Worm (Caenorhabditis elegans) whole organism, L3 larva: ENCODE results near the gene adk-1.

Source experiments
- R02D3.7 ChIP-seq: fragments of 150-350 bp; optimal IDR thresholded peaks from 2 replicates; lab custom pipeline; 2014; ENCODE audit warnings: missing biosample characterization, missing genetic modification characterization
- ZK546.5 ChIP-seq: sonication (generic microtip); optimal IDR thresholded peaks from 2 replicates; lab custom pipeline; 2017; ENCODE audit warnings: missing biosample characterization, missing genetic modification characterization
- aly-2 ChIP-seq: fragments of 150-350 bp; optimal IDR thresholded peaks from 2 replicates; lab custom pipeline; 2014; ENCODE audit warnings: missing biosample characterization, missing genetic modification characterization
- ama-1 ChIP-seq: fragments of 150-350 bp; optimal IDR thresholded peaks from 2 replicates; lab custom pipeline; 2018
- ceh-16 ChIP-seq: sonication (generic microtip); optimal IDR thresholded peaks from 2 replicates; lab custom pipeline; 2017; ENCODE audit warnings: missing biosample characterization, missing genetic modification characterization
- ceh-28 ChIP-seq: fragments of 150-350 bp; optimal IDR thresholded peaks from 2 replicates; lab custom pipeline; 2014; ENCODE audit warnings: missing biosample characterization, missing genetic modification reagents, missing genetic modification characterization
- ceh-82 ChIP-seq: fragments of 150-350 bp; optimal IDR thresholded peaks from 2 replicates; lab custom pipeline; 2014; ENCODE audit warnings: missing biosample characterization, missing genetic modification characterization
- egl-27 ChIP-seq: sonication (generic microtip); optimal IDR thresholded peaks from 4 replicates; lab custom pipeline; 2017; ENCODE audit warnings: missing biosample characterization, missing genetic modification reagents, missing genetic modification characterization
- egl-5 ChIP-seq: fragments of 150-350 bp; optimal IDR thresholded peaks from 2 replicates; lab custom pipeline; 2017; ENCODE audit warnings: missing biosample characterization, missing genetic modification reagents, missing genetic modification characterization, inconsistent platforms
- elt-1 ChIP-seq: fragments of 150-350 bp; optimal IDR thresholded peaks from 2 replicates; lab custom pipeline; 2014; ENCODE audit warnings: missing biosample characterization, missing genetic modification characterization
- elt-2 ChIP-seq: sonication (generic microtip); optimal IDR thresholded peaks from 2 replicates; lab custom pipeline; 2016; ENCODE audit warnings: missing genetic modification reagents, mild to moderate bottlenecking, missing genetic modification characterization, missing compliant biosample characterization
- elt-3 ChIP-seq, 3 experiments: fragments of 150-350 bp in 1 of 3; sonication (generic microtip) in 2 of 3; optimal IDR thresholded peaks; 2 replicates in 2 of 3; 4 replicates in 1 of 3; lab custom pipeline; 2014 to 2017; ENCODE audit warnings: missing biosample characterization in 3 of 3, missing genetic modification characterization in 3 of 3
- eor-1 ChIP-seq, 2 experiments: fragments of 150-350 bp; optimal IDR thresholded peaks; 2 replicates each; lab custom pipeline; 2014 to 2018; ENCODE audit warnings: missing biosample characterization in 2 of 2, missing genetic modification characterization in 2 of 2
- fkh-10 ChIP-seq: sonication (generic microtip); optimal IDR thresholded peaks from 2 replicates; lab custom pipeline; 2017; ENCODE audit warnings: missing biosample characterization, missing genetic modification reagents, missing genetic modification characterization
- hmg-11 ChIP-seq: sonication (generic microtip); optimal IDR thresholded peaks from 2 replicates; lab custom pipeline; 2016; ENCODE audit warnings: missing genetic modification characterization, missing compliant biosample characterization
- jun-1 ChIP-seq: fragments of 150-350 bp; optimal IDR thresholded peaks from 2 replicates; lab custom pipeline; 2014; ENCODE audit warnings: missing biosample characterization, missing genetic modification reagents, missing genetic modification characterization
- lin-15B ChIP-seq: fragments of 150-350 bp; optimal IDR thresholded peaks from 2 replicates; lab custom pipeline; 2014; ENCODE audit warnings: missing biosample characterization, missing genetic modification characterization
- lsy-12 ChIP-seq: sonication (generic microtip); optimal IDR thresholded peaks from 2 replicates; lab custom pipeline; 2016; ENCODE audit warnings: mild to moderate bottlenecking, missing genetic modification characterization, missing compliant biosample characterization
- mml-1 ChIP-seq: fragments of 150-350 bp; sonication (generic microtip); optimal IDR thresholded peaks from 3 replicates; lab custom pipeline; 2014; ENCODE audit warnings: missing biosample characterization, missing genetic modification characterization
- nfya-1 ChIP-seq: sonication (generic microtip); optimal IDR thresholded peaks from 2 replicates; lab custom pipeline; 2017; ENCODE audit warnings: missing genetic modification characterization, mild to moderate bottlenecking, missing compliant biosample characterization, antibody characterized with exemption, moderate library complexity; ENCODE audit not compliant: insufficient read depth
- nhr-11 ChIP-seq: fragments of 150-350 bp; optimal IDR thresholded peaks from 2 replicates; lab custom pipeline; 2014; ENCODE audit warnings: missing biosample characterization, missing genetic modification characterization
- nhr-12 ChIP-seq: fragments of 150-350 bp; optimal IDR thresholded peaks from 2 replicates; lab custom pipeline; 2014; ENCODE audit warnings: missing biosample characterization, missing genetic modification characterization
- nhr-237 ChIP-seq: fragments of 150-350 bp; optimal IDR thresholded peaks from 2 replicates; lab custom pipeline; 2014; ENCODE audit warnings: missing biosample characterization, missing genetic modification characterization
- nhr-25 ChIP-seq: sonication (generic microtip); optimal IDR thresholded peaks from 2 replicates; lab custom pipeline; 2017; ENCODE audit warnings: missing biosample characterization, missing genetic modification characterization
- nhr-43 ChIP-seq: sonication (generic microtip); optimal IDR thresholded peaks from 2 replicates; lab custom pipeline; 2016; ENCODE audit warnings: mild to moderate bottlenecking, missing genetic modification characterization, missing compliant biosample characterization; ENCODE audit not compliant: poor library complexity, severe bottlenecking
- pqm-1 ChIP-seq: fragments of 150-350 bp; optimal IDR thresholded peaks from 2 replicates; lab custom pipeline; 2017; ENCODE audit warnings: missing biosample characterization, missing genetic modification characterization, inconsistent platforms
- sea-2 ChIP-seq: fragments of 150-350 bp; sonication (generic microtip); optimal IDR thresholded peaks from 4 replicates; lab custom pipeline; 2014; ENCODE audit warnings: missing biosample characterization, missing genetic modification reagents, missing genetic modification characterization
- skn-1 ChIP-seq: fragments of 150-350 bp; optimal IDR thresholded peaks from 2 replicates; lab custom pipeline; 2014; ENCODE audit warnings: missing biosample characterization, missing genetic modification characterization
- zag-1 ChIP-seq: fragments of 150-350 bp; optimal IDR thresholded peaks from 2 replicates; lab custom pipeline; 2014; ENCODE audit warnings: missing biosample characterization, missing genetic modification characterization
- ztf-11 ChIP-seq: fragments of 150-350 bp; optimal IDR thresholded peaks from 2 replicates; lab custom pipeline; 2014; ENCODE audit warnings: missing biosample characterization, missing genetic modification characterization
- ztf-4 ChIP-seq: fragments of 150-350 bp; optimal IDR thresholded peaks from 2 replicates; lab custom pipeline; 2014; ENCODE audit warnings: missing biosample characterization, missing genetic modification characterization

adk-1 gene

ce11 chrIV:11241368-11241767, 30.7 kb upstream of the adk-1 start, which contains the start of gene C05C12.6:
C05C12.6 (minus strand) TSS chrIV:11241468.
- TF ChIP-seq zag-1 (no peak), nfya-1 (tag; lab: Kevin White, UChicago) (no peak), nhr-237 (tag; lab: Kevin White, UChicago) (no peak), nhr-12 (tag; lab: Kevin White, UChicago) (no peak), ceh-82 (tag; lab: Kevin White, UChicago) (no peak), fkh-10 (GFP tag; lab: Kevin White, UChicago) (no peak), nhr-11 (tag; lab: Kevin White, UChicago) (no peak), ama-1 (lab: Kevin White, UChicago) (no peak), nhr-25 (tag; lab: Kevin White, UChicago) (no peak), lsy-12 (tag; lab: Kevin White, UChicago) (no peak), ceh-28 (tag; lab: Kevin White, UChicago) (no peak), sea-2 (no peak), eor-1 (tag; optimal IDR thresholded peaks at IDR 0.05; lab: Kevin White, UChicago) (no peak), egl-27 (no peak), skn-1 (tag; lab: Kevin White, UChicago) (no peak)

ce11 chrIV:11235755-11236154, 25.1 kb upstream of the adk-1 start:
- TF ChIP-seq ceh-28 (tag; lab: Kevin White, UChicago), result no peak
- no peak for TF ChIP-seq mml-1 (tag; lab: Kevin White, UChicago)
- no peak for TF ChIP-seq elt-3 (tag; optimal IDR thresholded peaks at IDR 0.05; lab: Kevin White, UChicago)
- TF ChIP-seq jun-1 (tag; lab: Kevin White, UChicago), result no peak
- no peak for TF ChIP-seq ceh-16 (tag; lab: Kevin White, UChicago)
- no peak for TF ChIP-seq egl-5 (tag; lab: Kevin White, UChicago)
- no peak for TF ChIP-seq nhr-25 (tag; lab: Kevin White, UChicago)
- peak; percentile 3 for TF ChIP-seq fkh-10 (GFP tag; lab: Kevin White, UChicago)

- no peak for TF ChIP-seq aly-2 (tag; lab: Kevin White, UChicago)
- TF ChIP-seq egl-5 (tag; lab: Kevin White, UChicago), result no peak
- TF ChIP-seq elt-2 (tag; lab: Kevin White, UChicago), result no peak
- TF ChIP-seq nhr-237 (tag; lab: Kevin White, UChicago), result no peak
- TF ChIP-seq ama-1 (lab: Kevin White, UChicago), result no peak
- TF ChIP-seq ztf-4 (tag; lab: Kevin White, UChicago), result no peak
- no peak for TF ChIP-seq lin-15B (tag; lab: Kevin White, UChicago)
- TF ChIP-seq hmg-11, result no peak
- no peak for TF ChIP-seq ztf-11 (tag; lab: Kevin White, UChicago)
- TF ChIP-seq nhr-43 (tag; lab: Kevin White, UChicago), result no peak
- no peak for TF ChIP-seq jun-1 (tag; lab: Kevin White, UChicago)
These were observed 20.7 kb upstream of the adk-1 start for ce11 chrIV:11231376-11231775.

- TF ChIP-seq elt-2 (tag; lab: Kevin White, UChicago) (peak; percentile 53), pqm-1 (peak; percentile 11), ZK546.5 (tag; lab: Kevin White, UChicago) (no peak)
These were observed 19.4 kb upstream of the adk-1 start, which contains the start of gene best-7 for ce11 chrIV:11230069-11230468. best-7 (minus strand) TSS chrIV:11230307.

ce11 chrIV:11229013-11229412, 18.4 kb upstream of the adk-1 start:
- TF ChIP-seq elt-2 (tag; lab: Kevin White, UChicago) (peak; percentile 45), pqm-1 (peak; percentile 12), ama-1 (lab: Kevin White, UChicago) (no peak)

ce11 chrIV:11226545-11226944, 15.9 kb upstream of the adk-1 start:
- TF ChIP-seq nhr-43 (tag; lab: Kevin White, UChicago) (peak; percentile 29), R02D3.7 (tag; lab: Kevin White, UChicago) (peak; percentile 15), elt-3 (tag; optimal IDR thresholded peaks at IDR 0.05; lab: Kevin White, UChicago) (peak in 1 of 3 experiments; percentile 51), elt-1 (tag; lab: Kevin White, UChicago) (no peak), nhr-25 (tag; lab: Kevin White, UChicago) (peak; percentile 1)
